Fruit fly (Drosophila melanogaster): ENCODE measurements around the gene Cpr78Cb.
A peak's percentile ranks its signal among the peaks of the same experiment; 100 is the strongest.

Cpr78Cb gene

DNA sequence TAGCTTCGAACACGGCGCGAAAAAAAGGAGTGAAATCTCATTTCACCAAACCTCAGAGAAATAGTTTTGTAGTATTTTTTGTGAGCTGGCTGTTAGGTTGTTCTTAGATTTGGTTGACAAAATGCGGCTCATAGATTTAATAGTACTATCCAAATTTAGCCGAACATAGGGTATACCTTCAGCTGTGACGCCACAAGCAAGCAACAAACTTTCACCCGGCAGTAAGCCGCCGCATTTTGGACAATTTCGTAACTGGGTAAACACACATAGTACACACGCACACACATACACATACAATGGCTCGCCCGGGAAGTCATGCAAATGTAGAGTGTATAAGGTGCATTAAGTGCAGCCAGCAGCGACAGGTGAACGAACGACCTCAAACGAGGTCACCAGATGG is 35.0 kb upstream of the Cpr78Cb start (continued):
- TF ChIP-seq CG15336 (GFP tag; IDR thresholded peaks at IDR 0.05) (peak; percentile 49), esn (GFP tag; optimal IDR thresholded peaks at IDR 0.05) (no peak), Sox102F (GFP tag; optimal IDR thresholded peaks at IDR 0.05) (no peak), spab (GFP tag; optimal IDR thresholded peaks at IDR 0.05) (no peak), Ets96B (tag; optimal IDR thresholded peaks at IDR 0.05) (no peak), Smox (GFP tag; optimal IDR thresholded peaks at IDR 0.05) (no peak), OdsH (GFP tag; optimal IDR thresholded peaks at IDR 0.05) (peak; percentile 46), fkh (GFP tag; optimal IDR thresholded peaks at IDR 0.05) (peak; percentile 31), net (GFP tag; optimal IDR thresholded peaks at IDR 0.05) (peak; percentile 2), CG6854 (GFP tag; optimal IDR thresholded peaks at IDR 0.05) (no peak), CG6276 (GFP tag; optimal IDR thresholded peaks at IDR 0.05) (peak; percentile 47), CG6808 (GFP tag; optimal IDR thresholded peaks at IDR 0.05) (no peak), CG1621 (tag; optimal IDR thresholded peaks at IDR 0.05) (no peak), CG6163 (GFP tag; IDR thresholded peaks at IDR 0.05) (peak; percentile 10; the same call in 1 of the 3 replicates), cyc (GFP tag; optimal IDR thresholded peaks at IDR 0.05) (no peak), CG11294 (GFP tag; IDR thresholded peaks at IDR 0.05) (no peak), Met (GFP tag; optimal IDR thresholded peaks at IDR 0.05) (no peak), salr (GFP tag; optimal IDR thresholded peaks at IDR 0.05) (peak in 1 of 2 experiments; percentile 40), lz (GFP tag; optimal IDR thresholded peaks at IDR 0.05) (no peak), CG31627 (GFP tag; optimal IDR thresholded peaks at IDR 0.05) (no peak), Lpt (GFP tag; optimal IDR thresholded peaks at IDR 0.05) (no peak), CG3032 (tag; optimal IDR thresholded peaks at IDR 0.05) (no peak), CG34406 (GFP tag; optimal IDR thresholded peaks at IDR 0.05) (no peak), CG10669 (GFP tag; optimal IDR thresholded peaks at IDR 0.05) (no peak), fd85E (GFP tag; optimal IDR thresholded peaks at IDR 0.05) (no peak), CG3919 (GFP tag; optimal IDR thresholded peaks at IDR 0.05) (peak; percentile 35), CG10631 (GFP tag; optimal IDR thresholded peaks at IDR 0.05) (no peak), CG4318 (GFP tag; optimal IDR thresholded peaks at IDR 0.05) (peak; percentile 66)

DNA sequence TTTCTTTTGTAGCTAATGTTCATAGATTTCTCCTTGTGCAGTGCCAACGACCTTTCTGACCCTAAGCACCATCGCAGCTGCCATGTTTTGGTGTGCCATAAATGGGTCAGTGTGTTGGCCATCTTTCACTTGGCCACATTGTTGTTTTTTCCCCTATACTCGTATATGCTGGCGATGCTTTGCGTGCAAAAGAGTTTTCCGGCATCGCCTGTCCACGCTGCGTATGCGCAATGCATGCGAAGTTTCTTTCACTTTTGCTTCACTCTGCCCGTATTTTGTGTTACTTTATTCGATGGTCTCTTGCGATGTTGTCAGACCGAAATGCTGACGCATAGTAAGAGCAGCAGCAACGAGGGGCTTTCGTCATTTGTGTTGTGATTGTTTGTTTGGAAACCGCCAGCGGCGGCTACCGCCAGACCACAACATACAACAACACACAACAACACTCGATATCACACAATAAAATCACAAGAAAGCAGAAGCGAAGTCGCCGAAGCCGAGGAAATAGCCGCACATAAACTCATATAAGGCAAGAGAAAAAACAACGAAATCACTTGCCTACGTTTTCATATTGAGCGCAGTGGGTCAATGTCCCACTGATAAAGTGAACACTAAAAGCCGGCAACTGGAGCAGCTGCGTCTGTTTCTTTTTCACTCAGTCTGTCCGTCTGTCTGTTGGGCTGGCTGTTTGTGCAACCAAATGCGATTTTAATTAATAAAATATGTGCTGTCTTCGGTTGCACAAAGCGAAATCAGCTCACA is 32.7 kb upstream of the Cpr78Cb start:
- TF ChIP-seq Ets96B (tag; optimal IDR thresholded peaks at IDR 0.05) (no peak), CG3032 (tag; optimal IDR thresholded peaks at IDR 0.05) (no peak), CG6854 (GFP tag; optimal IDR thresholded peaks at IDR 0.05) (no peak), Sox15 (GFP tag; optimal IDR thresholded peaks at IDR 0.05) (no peak), CG16779 (tag; optimal IDR thresholded peaks at IDR 0.05) (no peak), Sox14 (GFP tag; optimal IDR thresholded peaks at IDR 0.05) (no peak), CG1621 (tag; optimal IDR thresholded peaks at IDR 0.05) (no peak), Met (GFP tag; optimal IDR thresholded peaks at IDR 0.05) (no peak), fd85E (GFP tag; optimal IDR thresholded peaks at IDR 0.05) (no peak), spab (GFP tag; optimal IDR thresholded peaks at IDR 0.05) (no peak), CG11902 (GFP tag; optimal IDR thresholded peaks at IDR 0.05) (no peak), svp (GFP tag) (peak; percentile 49), Eip78C (GFP tag) (peak; percentile 43), net (GFP tag; optimal IDR thresholded peaks at IDR 0.05) (no peak), CG10669 (GFP tag; optimal IDR thresholded peaks at IDR 0.05) (no peak), lz (GFP tag; optimal IDR thresholded peaks at IDR 0.05) (no peak), CG15336 (GFP tag; IDR thresholded peaks at IDR 0.05) (0 out of 2 replicates have a peak, but pooled peaks have one; percentile 22), CG10631 (GFP tag; optimal IDR thresholded peaks at IDR 0.05) (no peak), fkh (GFP tag; optimal IDR thresholded peaks at IDR 0.05) (no peak), CG8119 (GFP tag; IDR thresholded peaks at IDR 0.05) (0 out of 3 replicates have a peak, but pooled peaks have one; percentile 17), CG31627 (GFP tag; optimal IDR thresholded peaks at IDR 0.05) (no peak), Hr39 (GFP tag; optimal IDR thresholded peaks at IDR 0.05) (no peak), dac (GFP tag; optimal IDR thresholded peaks at IDR 0.05) (no peak), OdsH (GFP tag; optimal IDR thresholded peaks at IDR 0.05) (no peak), topi (GFP tag; optimal IDR thresholded peaks at IDR 0.05) (no peak), CG7368 (GFP tag; optimal IDR thresholded peaks at IDR 0.05) (no peak), acj6 (GFP tag; optimal IDR thresholded peaks at IDR 0.05) (no peak), eg (GFP tag; IDR thresholded peaks at IDR 0.05) (0 out of 3 replicates have a peak, but pooled peaks have one; percentile 28), Eip75B (GFP tag; optimal IDR thresholded peaks at IDR 0.05) (peak; percentile 43), Eip93F (GFP tag; optimal IDR thresholded peaks at IDR 0.05) (no peak), cyc (GFP tag; optimal IDR thresholded peaks at IDR 0.05) (no peak), Hr4 (GFP tag; optimal IDR thresholded peaks at IDR 0.05) (no peak), CG8319 (GFP tag; optimal IDR thresholded peaks at IDR 0.05) (no peak), Hr38 (GFP tag; optimal IDR thresholded peaks at IDR 0.05) (no peak), CG32006 (GFP tag; optimal IDR thresholded peaks at IDR 0.05) (no peak), CG6163 (GFP tag; IDR thresholded peaks at IDR 0.05) (no peak), CG8632 (GFP tag; optimal IDR thresholded peaks at IDR 0.05) (no peak)
